Fruit fly (Drosophila melanogaster) whole organism, embryonic: Measurements from ENCODE around the gene Gr64d.
A peak's percentile ranks its signal among the peaks of the same experiment; 100 is the strongest.

Source experiments
- Atf6 ChIP-seq: fragments of 200-800 bp; sonication (Bioruptor generic); IDR thresholded peaks from 2 replicates; pipeline ENCODE4 v1.3.6; 2022; ENCODE audit warnings: missing biosample characterization, missing genetic modification characterization
- Bgb ChIP-seq: fragments of 200-800 bp; sonication (Bioruptor generic); IDR thresholded peaks from 2 replicates; pipeline ENCODE4 v1.3.6; 2022; ENCODE audit warnings: missing biosample characterization, missing genetic modification characterization; ENCODE audit not compliant: partially characterized antibody
- C15 ChIP-seq: fragments of 200-800 bp; sonication (Bioruptor generic); IDR thresholded peaks from 3 replicates; pipeline ENCODE4 v1.3.6; 2022; ENCODE audit warnings: missing biosample characterization, missing genetic modification characterization
- CG12391 ChIP-seq: fragments of 200-800 bp; sonication (Bioruptor generic); optimal IDR thresholded peaks from 3 replicates; lab custom pipeline; 2018; ENCODE audit warnings: missing biosample characterization, mild to moderate bottlenecking, missing genetic modification characterization, moderate library complexity
- CG13894 ChIP-seq: fragments of 200-800 bp; sonication (Bioruptor generic); optimal IDR thresholded peaks from 3 replicates; lab custom pipeline; 2018; ENCODE audit warnings: missing biosample characterization, mild to moderate bottlenecking, missing genetic modification characterization, moderate library complexity
- CG17328 ChIP-seq: fragments of 200-800 bp; sonication (Bioruptor generic); IDR thresholded peaks from 2 replicates; pipeline ENCODE4 v1.3.6; 2022; ENCODE audit warnings: missing biosample characterization, missing genetic modification characterization
- CG2120 ChIP-seq: fragments of 200-800 bp; sonication (Bioruptor generic); optimal IDR thresholded peaks from 3 replicates; lab custom pipeline; 2016; ENCODE audit warnings: missing biosample characterization, missing genetic modification characterization
- CG3163 ChIP-seq: fragments of 200-800 bp; sonication (Bioruptor generic); optimal IDR thresholded peaks from 3 replicates; lab custom pipeline; 2016; ENCODE audit warnings: missing biosample characterization, missing genetic modification characterization
- CG3281 ChIP-seq: fragments of 200-800 bp; sonication (Bioruptor generic); optimal IDR thresholded peaks from 3 replicates; lab custom pipeline; 2017; ENCODE audit warnings: missing biosample characterization, mild to moderate bottlenecking, missing genetic modification characterization
- CG33213 ChIP-seq: fragments of 200-800 bp; sonication (Bioruptor generic); optimal IDR thresholded peaks from 3 replicates; lab custom pipeline; 2016; ENCODE audit warnings: missing biosample characterization, missing genetic modification characterization
- CG34422 ChIP-seq: fragments of 200-800 bp; sonication (Bioruptor generic); IDR thresholded peaks from 3 replicates; pipeline ENCODE4 v1.3.6; 2022; ENCODE audit warnings: missing biosample characterization, missing genetic modification characterization
- CG6854 ChIP-seq: fragments of 200-800 bp; sonication (Bioruptor generic); optimal IDR thresholded peaks from 3 replicates; lab custom pipeline; 2017; ENCODE audit warnings: missing biosample characterization, mild to moderate bottlenecking, missing genetic modification characterization
- CG7963 ChIP-seq: fragments of 200-800 bp; sonication (Bioruptor generic); IDR thresholded peaks from 3 replicates; pipeline ENCODE4 v1.3.6; 2022; ENCODE audit warnings: missing biosample characterization, missing genetic modification characterization; ENCODE audit not compliant: partially characterized antibody
- CTCF ChIP-seq: fragments of 200-800 bp; sonication (Bioruptor generic); optimal IDR thresholded peaks from 2 replicates; lab custom pipeline; 2017; ENCODE audit warnings: missing biosample characterization, mild to moderate bottlenecking, missing genetic modification characterization, moderate library complexity
- Dbx ChIP-seq: fragments of 200-800 bp; sonication (Bioruptor generic); IDR thresholded peaks from 3 replicates; pipeline ENCODE4 v1.3.6; 2022; ENCODE audit warnings: missing biosample characterization, missing genetic modification characterization
- Deaf1 ChIP-seq: fragments of 200-800 bp; optimal IDR thresholded peaks from 3 replicates; lab custom pipeline; 2019; ENCODE audit warnings: missing biosample characterization, mild to moderate bottlenecking, missing genetic modification characterization, moderate library complexity
- Dip2 ChIP-seq: fragments of 200-800 bp; sonication (Bioruptor generic); IDR thresholded peaks from 2 replicates; pipeline ENCODE4 v1.3.6; 2022; ENCODE audit warnings: missing biosample characterization, missing genetic modification characterization
- Dll ChIP-seq: fragments of 200-800 bp; sonication (Bioruptor generic); IDR thresholded peaks from 4 replicates; pipeline ENCODE4 v1.3.6; 2022; ENCODE audit warnings: missing biosample characterization, missing genetic modification characterization; ENCODE audit not compliant: partially characterized antibody
- Eip74EF ChIP-seq, 2 experiments: fragments of 200-800 bp in 1 of 2; fragments of >200 bp in 1 of 2; sonication (Bioruptor generic) in 1 of 2; optimal IDR thresholded peaks; 2 replicates each; lab custom pipeline; 2017 to 2019; ENCODE audit warnings: missing biosample characterization in 2 of 2, missing genetic modification characterization in 2 of 2, mild to moderate bottlenecking in 1 of 2, moderate library complexity in 1 of 2
- Ets97D ChIP-seq: fragments of 200-800 bp; sonication (Bioruptor generic); optimal IDR thresholded peaks from 3 replicates; lab custom pipeline; 2016; ENCODE audit warnings: missing biosample characterization, missing genetic modification characterization
- H15 ChIP-seq: fragments of 200-800 bp; sonication (Bioruptor generic); IDR thresholded peaks from 3 replicates; pipeline ENCODE4 v1.3.6; 2022; ENCODE audit warnings: missing biosample characterization, missing genetic modification characterization
- Hand ChIP-seq: fragments of 200-800 bp; sonication (Bioruptor generic); optimal IDR thresholded peaks from 2 replicates; lab custom pipeline; 2017; ENCODE audit warnings: mild to moderate bottlenecking, missing biosample characterization, missing genetic modification reagents, missing genetic modification characterization
- Med ChIP-seq: fragments of 200-800 bp; sonication (Bioruptor generic); peaks from one replicate; lab custom pipeline; 2016; ENCODE audit warnings: missing biosample characterization, missing genetic modification characterization, mild to moderate bottlenecking, inconsistent platforms, moderate library complexity
- Opbp ChIP-seq: fragments of 200-800 bp; sonication (Bioruptor generic); IDR thresholded peaks from 3 replicates; pipeline ENCODE4 v1.3.6; 2022; ENCODE audit warnings: missing biosample characterization, missing genetic modification characterization; ENCODE audit not compliant: partially characterized antibody
- Pdp1 ChIP-seq, 2 experiments: fragments of 200-800 bp; sonication (Bioruptor generic); optimal IDR thresholded peaks; 3 replicates each; lab custom pipeline; 2016; ENCODE audit warnings: missing biosample characterization in 2 of 2, missing genetic modification characterization in 2 of 2, mild to moderate bottlenecking in 1 of 2, moderate library complexity in 1 of 2
- Side ChIP-seq: fragments of 200-800 bp; sonication (Bioruptor generic); optimal IDR thresholded peaks from 2 replicates; lab custom pipeline; 2016; ENCODE audit warnings: missing biosample characterization, missing genetic modification characterization
- Sox102F ChIP-seq: fragments of 200-800 bp; sonication (Bioruptor generic); optimal IDR thresholded peaks from 2 replicates; lab custom pipeline; 2018; ENCODE audit warnings: missing biosample characterization, mild to moderate bottlenecking, missing genetic modification characterization, moderate library complexity
- Ssrp ChIP-seq: fragments of 200-800 bp; sonication (Bioruptor generic); optimal IDR thresholded peaks from 2 replicates; lab custom pipeline; 2018; ENCODE audit warnings: missing biosample characterization, mild to moderate bottlenecking, missing genetic modification characterization, moderate library complexity
- Trl ChIP-seq, 3 experiments: fragments of >200 bp in 2 of 3; fragments of 200-800 bp in 1 of 3; sonication (Bioruptor generic) in 1 of 3; optimal IDR thresholded peaks; 2 replicates in 1 of 3; 3 replicates in 2 of 3; lab custom pipeline; 2016 to 2017; ENCODE audit warnings: missing biosample characterization in 1 of 3, missing genetic modification characterization in 1 of 3
- al ChIP-seq: fragments of 200-800 bp; sonication (Bioruptor generic); IDR thresholded peaks from 2 replicates; pipeline ENCODE4 v1.3.6; 2022; ENCODE audit warnings: missing biosample characterization, missing genetic modification characterization
- ash1 ChIP-seq: fragments of 200-800 bp; sonication (Bioruptor generic); optimal IDR thresholded peaks from 2 replicates; lab custom pipeline; 2018; ENCODE audit warnings: missing biosample characterization, mild to moderate bottlenecking, missing genetic modification characterization
- bbx ChIP-seq: fragments of 200-800 bp; sonication (Bioruptor generic); IDR thresholded peaks from 2 replicates; pipeline ENCODE4 v1.3.6; 2022; ENCODE audit warnings: missing biosample characterization, missing genetic modification characterization; ENCODE audit not compliant: partially characterized antibody
- cg ChIP-seq: fragments of 200-800 bp; sonication (Bioruptor generic); optimal IDR thresholded peaks from 3 replicates; lab custom pipeline; 2019; ENCODE audit warnings: missing biosample characterization, mild to moderate bottlenecking, missing genetic modification characterization, moderate library complexity
- chinmo ChIP-seq: fragments of 200-800 bp; sonication (Bioruptor generic); IDR thresholded peaks from 4 replicates; pipeline ENCODE4 v1.3.6; 2022; ENCODE audit warnings: missing biosample characterization, missing genetic modification characterization; ENCODE audit not compliant: partially characterized antibody
- ci ChIP-seq: fragments of 200-800 bp; sonication (Bioruptor generic); IDR thresholded peaks from 3 replicates; pipeline ENCODE4 v1.3.6; 2022; ENCODE audit warnings: missing biosample characterization, missing genetic modification characterization
- eyg ChIP-seq: fragments of 200-800 bp; sonication (Bioruptor generic); optimal IDR thresholded peaks from 3 replicates; lab custom pipeline; 2016; ENCODE audit warnings: missing biosample characterization, missing genetic modification characterization
- hth ChIP-seq: fragments of >200 bp; optimal IDR thresholded peaks from 2 replicates; lab custom pipeline; 2017; ENCODE audit warnings: inconsistent platforms
- jing ChIP-seq: fragments of 200-800 bp; sonication (Bioruptor generic); optimal IDR thresholded peaks from 2 replicates; lab custom pipeline; 2018; ENCODE audit warnings: missing biosample characterization, mild to moderate bottlenecking, missing genetic modification characterization
- jumu ChIP-seq: fragments of 200-800 bp; sonication (Bioruptor generic); optimal IDR thresholded peaks from 3 replicates; lab custom pipeline; 2016; ENCODE audit warnings: missing biosample characterization, missing genetic modification characterization
- kay ChIP-seq: fragments of 200-800 bp; sonication (Bioruptor generic); optimal IDR thresholded peaks from 2 replicates; lab custom pipeline; 2016; ENCODE audit warnings: missing biosample characterization, missing genetic modification characterization
- lov ChIP-seq, 2 experiments: fragments of 200-800 bp in 1 of 2; fragments of >200 bp in 1 of 2; sonication (Bioruptor generic) in 1 of 2; IDR thresholded peaks in 1 of 2; optimal IDR thresholded peaks in 1 of 2; 2 replicates in 1 of 2; 3 replicates in 1 of 2; pipeline versions ENCODE4 v1.3.6 to Lab custom; 2017 to 2022; ENCODE audit warnings: missing biosample characterization in 1 of 2, missing genetic modification characterization in 1 of 2
- ranshi ChIP-seq: fragments of 200-800 bp; sonication (Bioruptor generic); IDR thresholded peaks from 2 replicates; pipeline ENCODE4 v1.3.6; 2022; ENCODE audit warnings: missing biosample characterization, missing genetic modification characterization
- repo ChIP-seq: fragments of 200-800 bp; sonication (Bioruptor generic); optimal IDR thresholded peaks from 2 replicates; lab custom pipeline; 2016; ENCODE audit warnings: missing biosample characterization, missing genetic modification characterization
- sisA ChIP-seq: fragments of 200-800 bp; sonication (Bioruptor generic); IDR thresholded peaks from 2 replicates; pipeline ENCODE4 v1.3.6; 2022; ENCODE audit warnings: missing biosample characterization, missing genetic modification characterization
- tgo ChIP-seq: fragments of 200-800 bp; sonication (Bioruptor generic); IDR thresholded peaks from 3 replicates; pipeline ENCODE4 v1.3.6; 2022; ENCODE audit warnings: missing biosample characterization, missing genetic modification characterization
- wek ChIP-seq: fragments of 200-800 bp; sonication (Bioruptor generic); optimal IDR thresholded peaks from 3 replicates; lab custom pipeline; 2018; ENCODE audit warnings: missing biosample characterization, mild to moderate bottlenecking, missing genetic modification characterization, moderate library complexity
- z ChIP-seq: fragments of 200-800 bp; sonication (Bioruptor generic); IDR thresholded peaks from 3 replicates; pipeline ENCODE4 v1.3.6; 2022; ENCODE audit warnings: missing biosample characterization, missing genetic modification characterization
- zfh2 ChIP-seq: fragments of 200-800 bp; sonication (Bioruptor generic); optimal IDR thresholded peaks from 2 replicates; lab custom pipeline; 2016; ENCODE audit warnings: missing biosample characterization, missing genetic modification characterization

Gr64d gene

DNA sequence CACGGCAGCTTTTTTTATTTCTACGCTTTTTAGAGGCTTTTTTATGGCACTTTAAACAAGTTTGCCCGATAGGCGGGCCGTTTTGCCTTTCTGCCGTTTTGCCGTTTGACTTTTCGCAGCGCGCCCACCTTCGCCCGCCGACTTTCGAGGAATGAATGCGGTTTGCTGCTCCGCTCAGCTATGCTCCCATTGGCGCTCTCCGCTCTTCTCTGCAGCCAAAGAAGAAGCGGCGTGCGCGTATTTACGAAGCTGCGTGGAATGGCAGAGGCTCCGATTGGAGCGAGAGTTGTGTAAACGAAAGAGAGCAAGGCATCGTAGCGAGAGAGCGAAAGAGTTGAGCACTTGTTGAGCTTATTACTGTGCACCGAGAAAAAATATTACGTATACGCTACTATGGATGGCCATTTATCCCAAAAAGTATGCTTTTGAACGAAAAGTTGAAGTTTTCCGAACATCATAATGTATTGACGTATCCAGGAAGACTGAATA, 39.7 kb downstream of the Gr64d start, which contains the start of gene wit (continued):
- TF ChIP-seq CG2120 (GFP tag; lab: Kevin White, UChicago) (peak; percentile 58), sisA (GFP tag; lab: Robert Waterston, UW) (peak; percentile 16; the same call in 1 of the 2 replicates), Eip74EF (GFP tag; optimal IDR thresholded peaks at IDR 0.05; lab: Kevin White, UChicago) (peak in 1 of 2 experiments; percentile 27), CG34422 (peak; percentile 79; the same call in 1 of the 3 replicates), C15 (0 out of 3 replicates have a peak, but pooled peaks have one; percentile 26), CG33213 (peak; percentile 23), Sox102F (GFP tag; lab: Kevin White, UChicago) (peak; percentile 12), kay (no peak), z (GFP tag; lab: Robert Waterston, UW) (peak; percentile 93), Dbx (GFP tag; lab: Robert Waterston, UW) (0 out of 3 replicates have a peak, but pooled peaks have one; percentile 51), Trl (optimal IDR thresholded peaks at IDR 0.05; lab: Kevin White, UChicago) (peak; percentile 90 to 95), Trl (GFP tag; optimal IDR thresholded peaks at IDR 0.05; lab: Kevin White, UChicago) (peak; percentile 59), CG3281 (GFP tag; lab: Kevin White, UChicago) (peak; percentile 1), CG17328 (no peak; the same call in 1 of the 2 replicates), bbx (GFP tag; lab: Robert Waterston, UW) (peak; percentile 41; the same call in 1 of the 2 replicates), CG6854 (peak; percentile 65), tgo (0 out of 3 replicates have a peak, but pooled peaks have one; percentile 19), wek (GFP tag; lab: Kevin White, UChicago) (peak; percentile 48), Opbp (GFP tag; lab: Robert Waterston, UW) (peak; percentile 15; the same call in 1 of the 3 replicates), cg (GFP tag; lab: Kevin White, UChicago) (no peak), CG12391 (no peak), lov (optimal IDR thresholded peaks at IDR 0.05; lab: Kevin White, UChicago) (no peak), lov (GFP tag; IDR thresholded peaks at IDR 0.05; lab: Robert Waterston, UW) (no peak), eyg (GFP tag; lab: Kevin White, UChicago) (peak; percentile 41), Pdp1 (GFP tag; optimal IDR thresholded peaks at IDR 0.05; lab: Kevin White, UChicago) (peak in 1 of 2 experiments; percentile 73), zfh2 (no peak), Ets97D (GFP tag; lab: Kevin White, UChicago) (no peak), Hand (peak; percentile 55), Atf6 (0 out of 2 replicates have a peak, but pooled peaks have one; percentile 17)

DNA sequence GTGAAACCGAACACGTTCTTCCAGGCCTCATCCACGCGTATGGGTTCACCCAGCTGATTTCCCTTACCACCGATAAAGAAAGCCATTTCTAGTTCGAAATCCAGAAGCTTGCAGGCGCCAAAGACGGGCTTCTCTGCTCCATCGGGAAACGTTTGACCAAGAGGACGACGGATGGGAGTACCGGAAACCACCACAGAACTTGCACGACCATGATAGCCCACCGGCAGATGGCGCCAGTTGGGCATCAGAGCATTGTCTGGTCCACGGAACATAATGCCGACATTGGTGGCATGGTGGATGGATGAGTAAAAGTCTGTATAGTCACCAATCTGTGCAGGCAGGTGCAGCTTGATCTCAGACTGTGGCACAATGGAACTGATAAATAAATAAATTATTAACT, 40.9 kb downstream of the Gr64d start:
- TF ChIP-seq CG13894 (peak; percentile 30), Med (GFP tag; lab: Kevin White, UChicago) (peak; percentile 72), H15 (0 out of 3 replicates have a peak, but pooled peaks have one; percentile 17), Sox102F (GFP tag; lab: Kevin White, UChicago) (no peak), CTCF (GFP tag; lab: Kevin White, UChicago) (peak; percentile 89), zfh2 (no peak), chinmo (0 out of 4 replicates have a peak, but pooled peaks have one; percentile 14), jumu (no peak), Side (GFP tag; lab: Kevin White, UChicago) (no peak), Dip2 (GFP tag; lab: Robert Waterston, UW) (peak; percentile 84)

DNA sequence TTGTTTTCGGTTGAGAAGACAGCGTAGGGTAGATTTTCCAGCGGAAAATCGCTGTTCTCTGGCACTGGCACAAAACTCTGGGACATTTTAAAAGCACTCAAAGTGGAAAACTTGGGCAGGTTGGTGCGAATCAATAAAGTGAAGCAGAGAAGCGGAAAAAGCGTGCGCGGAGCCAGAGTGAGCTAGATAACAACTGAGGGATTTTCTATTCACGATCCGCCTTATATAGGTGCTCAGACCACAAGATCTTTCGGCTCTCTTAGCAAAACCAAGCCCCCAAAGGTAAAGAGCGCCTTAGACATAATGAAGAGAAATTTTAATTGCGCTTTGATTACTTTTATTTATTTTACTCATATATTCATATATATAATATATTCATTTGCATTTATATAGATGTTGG, 41.9 kb downstream of the Gr64d start, which contains the start of gene Faa:
TSS of gene Faa (minus strand) at position 200 of the 400 bp plus-strand sequence.
- TF ChIP-seq Trl (optimal IDR thresholded peaks at IDR 0.05; lab: Kevin White, UChicago) (peak; percentile 50 to 55), Trl (GFP tag; optimal IDR thresholded peaks at IDR 0.05; lab: Kevin White, UChicago) (no peak), jing (GFP tag; lab: Kevin White, UChicago) (no peak), repo (no peak), ash1 (no peak), CG7963 (no peak), Deaf1 (no peak), Bgb (GFP tag; lab: Robert Waterston, UW) (0 out of 2 replicates have a peak, but pooled peaks have one; percentile 28), Dll (GFP tag; lab: Robert Waterston, UW) (0 out of 4 replicates have a peak, but pooled peaks have one; percentile 21), CG3163 (GFP tag; lab: Kevin White, UChicago) (peak; percentile 88), ci (GFP tag; lab: Robert Waterston, UW) (peak; percentile 32; the same call in 1 of the 3 replicates), al (GFP tag; lab: Robert Waterston, UW) (no peak), Ssrp (tag; lab: Kevin White, UChicago) (no peak), hth (lab: Kevin White, UChicago) (no peak), ranshi (no peak)
